Worm (Caenorhabditis elegans): ENCODE results near the gene T22C8.4.

T22C8.4 gene

DNA sequence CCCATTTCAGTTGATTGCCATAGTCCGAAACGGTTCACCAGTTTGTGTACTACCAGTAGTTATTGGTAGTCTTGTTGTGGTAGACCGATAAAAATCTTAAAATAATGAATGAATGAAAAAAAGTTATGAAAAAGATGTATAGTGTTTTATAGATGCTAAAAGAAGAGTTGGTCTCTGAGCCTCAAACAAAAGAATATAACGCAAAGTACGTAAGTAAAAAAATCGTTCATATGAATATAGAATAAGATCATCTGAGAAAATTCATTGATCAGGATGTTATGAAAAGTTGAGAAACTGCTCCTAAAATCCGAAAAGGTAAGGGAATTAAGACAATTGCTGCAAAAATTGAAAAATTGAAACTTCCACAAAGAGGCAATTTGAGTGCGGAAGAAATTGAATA, 5.8 kb downstream of the T22C8.4 start, which contains the start of gene chhy-1:
chhy-1 (minus strand) TSS at position 101 of the 400 bp plus-strand sequence.
- no peak for TF ChIP-seq pqm-1 (tag; optimal IDR thresholded peaks at IDR 0.05)
- no peak for TF ChIP-seq hpl-2 (GFP tag; optimal IDR thresholded peaks at IDR 0.05)
- no peak for TF ChIP-seq C16A3.4 (tag; optimal IDR thresholded peaks at IDR 0.05)
- TF ChIP-seq skn-1 (tag; optimal IDR thresholded peaks at IDR 0.05) = no peak
- TF ChIP-seq dsc-1 (tag; optimal IDR thresholded peaks at IDR 0.05) = no peak
- no peak for TF ChIP-seq hlh-4 (tag; optimal IDR thresholded peaks at IDR 0.05)
- TF ChIP-seq hlh-17 (GFP tag; optimal IDR thresholded peaks at IDR 0.05; ENCODE audit: borderline replicate concordance) = no peak
- no peak for TF ChIP-seq nhr-28 (tag; optimal IDR thresholded peaks at IDR 0.05)
- TF ChIP-seq efl-3 (GFP tag; optimal IDR thresholded peaks at IDR 0.05) = no peak
- TF ChIP-seq C04F5.9 (tag; optimal IDR thresholded peaks at IDR 0.05) = no peak
- TF ChIP-seq elt-3 (tag; optimal IDR thresholded peaks at IDR 0.05) = no peak
- no peak for TF ChIP-seq sox-4 (tag; optimal IDR thresholded peaks at IDR 0.05)
- no peak for TF ChIP-seq mab-9 (GFP tag; IDR thresholded peaks at IDR 0.05)

DNA sequence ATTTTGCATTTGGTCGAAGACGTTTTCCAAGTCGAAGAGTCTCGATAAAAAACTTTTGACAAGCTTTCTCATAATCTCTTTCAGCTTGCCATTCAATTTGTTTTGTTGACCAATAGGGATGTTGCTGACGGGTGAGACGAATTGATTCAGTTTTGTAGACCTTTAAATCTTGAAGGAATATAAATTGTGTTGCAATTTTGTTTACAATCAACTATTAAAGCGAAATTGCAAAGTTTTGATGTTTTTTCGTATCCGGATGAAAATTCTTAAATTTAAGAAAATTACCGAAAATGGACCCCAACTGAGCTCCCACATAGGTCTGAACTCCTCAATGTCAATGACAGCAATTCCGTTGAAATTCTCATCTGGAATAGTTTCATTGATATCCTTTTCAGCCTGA, 7.1 kb downstream of the T22C8.4 start:
- TF ChIP-seq dsc-1 (tag; optimal IDR thresholded peaks at IDR 0.05) (no peak), efl-1 (optimal IDR thresholded peaks at IDR 0.05) (no peak), efl-1 (GFP tag; optimal IDR thresholded peaks at IDR 0.05 in 1 of 2) (peak in 1 of 2 experiments; percentile 12)

DNA sequence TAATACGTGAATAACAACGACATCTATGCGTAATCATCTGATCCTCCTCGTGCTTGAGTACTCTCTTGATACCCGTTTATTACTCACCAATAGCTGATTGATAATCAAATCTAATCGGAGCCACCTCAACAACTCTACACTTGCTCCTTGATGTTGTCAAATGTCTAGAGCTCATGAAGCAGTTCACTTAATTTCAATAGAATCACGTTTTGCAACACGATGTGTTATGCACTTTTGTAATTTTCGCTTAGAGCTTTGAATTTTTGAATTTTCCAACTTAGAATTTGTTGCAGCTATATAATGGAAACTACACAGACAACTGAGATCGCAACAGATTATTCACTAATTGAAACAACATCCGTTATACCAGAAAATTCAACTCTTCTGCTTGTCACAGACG, 10.8 kb downstream of the T22C8.4 start, which contains the start of gene T22C8.1:
T22C8.1 (plus strand) TSS at position 301 of the 400 bp plus-strand sequence.
- no peak for TF ChIP-seq irx-1 (tag; optimal IDR thresholded peaks at IDR 0.05)
- no peak for TF ChIP-seq snu-23 (GFP tag; optimal IDR thresholded peaks at IDR 0.05)
- TF ChIP-seq nhr-237 (tag; optimal IDR thresholded peaks at IDR 0.05) = no peak
- no peak for TF ChIP-seq sox-4 (tag; optimal IDR thresholded peaks at IDR 0.05)
- no peak for TF ChIP-seq lin-15B (tag; optimal IDR thresholded peaks at IDR 0.05)
- no peak for TF ChIP-seq blmp-1 (tag; optimal IDR thresholded peaks at IDR 0.05)
- TF ChIP-seq dpl-1 (GFP tag; optimal IDR thresholded peaks at IDR 0.05) = no peak
- TF ChIP-seq zag-1 (tag; optimal IDR thresholded peaks at IDR 0.05) = no peak
- no peak for TF ChIP-seq nhr-85 (tag)
- no peak for TF ChIP-seq C34B4.2 (tag; optimal IDR thresholded peaks at IDR 0.05)

DNA sequence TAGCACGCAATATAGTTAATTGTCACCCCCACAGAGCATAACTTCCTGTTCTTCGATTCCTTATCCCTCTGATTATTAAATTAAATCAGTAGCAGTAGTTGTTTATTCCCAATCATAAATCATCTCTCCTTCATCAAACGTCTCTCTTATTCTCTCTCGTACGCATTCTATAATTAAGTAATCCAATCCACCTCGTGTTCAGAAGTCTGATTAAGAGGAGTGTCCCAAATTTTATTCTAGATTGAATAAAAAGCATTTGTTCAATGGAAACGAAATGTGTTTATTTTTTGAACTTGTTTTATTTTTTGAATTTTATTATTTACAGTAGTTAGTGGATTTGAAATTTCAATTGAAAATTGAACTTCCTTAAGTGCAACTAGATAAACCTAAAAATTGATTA, 12.0 kb downstream of the T22C8.4 start:
- peak; percentile 75 for TF ChIP-seq ceh-8 (GFP tag; optimal IDR thresholded peaks at IDR 0.05)
- TF ChIP-seq snu-23 (GFP tag; optimal IDR thresholded peaks at IDR 0.05) = no peak
- TF ChIP-seq vab-15 (tag; optimal IDR thresholded peaks at IDR 0.05) = no peak
- peak; percentile 23 for TF ChIP-seq fkh-8 (tag; optimal IDR thresholded peaks at IDR 0.05)
- no peak for TF ChIP-seq lin-35 (GFP tag; optimal IDR thresholded peaks at IDR 0.05)
- TF ChIP-seq ceh-88 (GFP tag; IDR thresholded peaks at IDR 0.05) = no peak
- TF ChIP-seq nhr-47 (tag; optimal IDR thresholded peaks at IDR 0.05) = peak; percentile 0
- peak; percentile 9 for TF ChIP-seq nhr-71 (tag; optimal IDR thresholded peaks at IDR 0.05)

DNA sequence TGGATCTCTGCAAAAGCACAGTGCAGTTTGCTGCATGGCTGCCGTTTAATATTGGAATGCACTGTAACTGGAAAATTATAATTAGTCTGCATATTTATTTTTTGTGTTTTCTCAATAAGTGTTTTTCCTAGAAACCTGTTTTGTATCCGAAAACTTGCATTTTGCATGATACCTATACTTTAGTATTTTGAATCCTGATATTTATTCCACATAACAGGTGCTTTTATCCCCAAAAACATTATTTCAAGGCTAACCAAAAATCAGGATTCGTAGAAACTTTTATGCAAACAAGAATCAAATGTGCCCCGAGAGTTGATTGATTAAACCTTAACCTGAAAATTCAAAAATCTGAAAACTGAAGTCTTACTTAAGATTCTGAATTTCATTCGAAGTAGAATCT, 12.7 kb downstream of the T22C8.4 start:
- peak; percentile 15 for TF ChIP-seq nhr-71 (tag; optimal IDR thresholded peaks at IDR 0.05)
- no peak for TF ChIP-seq snpc-4 (tag; optimal IDR thresholded peaks at IDR 0.05)
- peak; percentile 15 for TF ChIP-seq nhr-47 (tag; optimal IDR thresholded peaks at IDR 0.05)
- peak; percentile 93 for TF ChIP-seq hlh-4 (tag; optimal IDR thresholded peaks at IDR 0.05)

DNA sequence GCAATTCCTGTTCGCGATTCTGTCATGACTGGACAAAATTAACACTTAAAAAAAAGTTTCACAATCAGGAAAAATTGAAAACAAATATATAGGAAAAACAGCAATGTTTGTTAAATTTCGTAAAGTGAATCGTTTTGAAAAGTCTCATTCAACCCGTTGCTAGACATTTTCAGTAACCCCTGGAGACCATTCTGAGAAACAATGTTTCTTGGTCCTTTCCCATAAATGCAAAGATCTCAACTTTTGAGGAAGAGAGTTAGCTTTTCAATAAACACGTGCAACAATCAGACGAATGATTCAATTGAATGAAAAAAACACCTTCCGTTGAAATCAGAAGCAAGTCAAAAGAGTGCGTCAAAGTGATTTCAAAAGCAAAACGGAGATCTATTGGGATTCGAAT, 13.2 kb downstream of the T22C8.4 start, which contains the start of gene F28C6.9:
F28C6.9 (minus strand) TSS at position 101 of the 400 bp plus-strand sequence.
- TF ChIP-seq elt-2 (tag; optimal IDR thresholded peaks at IDR 0.05) = no peak
- no peak for TF ChIP-seq mep-1 (tag; optimal IDR thresholded peaks at IDR 0.05)
- TF ChIP-seq ceh-90 (tag; optimal IDR thresholded peaks at IDR 0.05) = no peak
- no peak for TF ChIP-seq mab-9 (GFP tag; IDR thresholded peaks at IDR 0.05)
- TF ChIP-seq aly-2 (tag; optimal IDR thresholded peaks at IDR 0.05) = no peak
- no peak for TF ChIP-seq ceh-63 (GFP tag; optimal IDR thresholded peaks at IDR 0.05)
- TF ChIP-seq unc-98 (GFP tag; IDR thresholded peaks at IDR 0.05) = no peak
- TF ChIP-seq nhr-19 (GFP tag; conservative IDR thresholded peaks at IDR 0.05) = no peak
- no peak for TF ChIP-seq nhr-20 (tag; optimal IDR thresholded peaks at IDR 0.05)
- TF ChIP-seq C34B4.2 (tag; optimal IDR thresholded peaks at IDR 0.05) = no peak
- no peak for TF ChIP-seq dsc-1 (tag; optimal IDR thresholded peaks at IDR 0.05)
- no peak for TF ChIP-seq egl-27 (tag; optimal IDR thresholded peaks at IDR 0.05)
- TF ChIP-seq fkh-10 (GFP tag; optimal IDR thresholded peaks at IDR 0.05) = no peak

Measured in whole organism, L1 larva.